Worm (Caenorhabditis elegans): ENCODE results near the gene F47B10.8.

- TF ChIP-seq ets-7 (tag; optimal IDR thresholded peaks at IDR 0.05) (no peak), ama-1 (optimal IDR thresholded peaks at IDR 0.05) (no peak), aly-1 (tag; optimal IDR thresholded peaks at IDR 0.05) (no peak), ceh-13 (GFP tag; optimal IDR thresholded peaks at IDR 0.05) (no peak)
Observed at ce11 chrX:10916194-10916593, 5.6 kb upstream of the F47B10.8 start.

Data from whole organism, early embryonic.